Fruit fly (Drosophila melanogaster) whole organism, embryonic: Measurements from ENCODE around the gene Mlc2.

ENCODE experiments used
- Adf1 ChIP-seq: fragments of 200-800 bp; sonication (Bioruptor generic); IDR thresholded peaks from 2 replicates; pipeline ENCODE4 v1.3.6; 2022; ENCODE audit warnings: missing biosample characterization, missing genetic modification characterization
- BEAF-32 ChIP-seq: fragments of 200-800 bp; sonication (Bioruptor generic); optimal IDR thresholded peaks from 3 replicates; lab custom pipeline; 2017; ENCODE audit warnings: missing biosample characterization, missing genetic modification characterization, mild to moderate bottlenecking, moderate library complexity, missing genetic modification reagents
- Bteb2 ChIP-seq: fragments of 200-800 bp; sonication (Bioruptor generic); optimal IDR thresholded peaks from 2 replicates; lab custom pipeline; 2016; ENCODE audit warnings: missing biosample characterization, missing genetic modification characterization
- C15 ChIP-seq: fragments of 200-800 bp; sonication (Bioruptor generic); IDR thresholded peaks from 3 replicates; pipeline ENCODE4 v1.3.6; 2022; ENCODE audit warnings: missing biosample characterization, missing genetic modification characterization
- CG11456 ChIP-seq: fragments of 200-800 bp; sonication (Bioruptor generic); IDR thresholded peaks from 3 replicates; pipeline ENCODE4 v1.3.6; 2022; ENCODE audit warnings: missing biosample characterization, missing genetic modification characterization
- CG11696 ChIP-seq: fragments of 200-800 bp; sonication (Bioruptor generic); IDR thresholded peaks from 2 replicates; pipeline ENCODE4 v1.3.6; 2022; ENCODE audit warnings: missing biosample characterization, missing genetic modification characterization
- CG12942 ChIP-seq: fragments of 200-800 bp; sonication (Bioruptor generic); optimal IDR thresholded peaks from 3 replicates; lab custom pipeline; 2016; ENCODE audit warnings: missing biosample characterization, missing genetic modification characterization
- CG13624 ChIP-seq: fragments of 200-800 bp; sonication (Bioruptor generic); optimal IDR thresholded peaks from 2 replicates; lab custom pipeline; 2016; ENCODE audit warnings: missing biosample characterization, missing genetic modification characterization
- CG14050 ChIP-seq: fragments of 200-800 bp; sonication (Bioruptor generic); IDR thresholded peaks from 3 replicates; pipeline ENCODE4 v1.3.6; 2022; ENCODE audit warnings: missing biosample characterization, missing genetic modification characterization
- CG14667 ChIP-seq: fragments of 200-800 bp; sonication (Bioruptor generic); IDR thresholded peaks from 2 replicates; pipeline ENCODE4 v1.3.6; 2022; ENCODE audit warnings: missing biosample characterization, missing genetic modification characterization
- CG2116 ChIP-seq: fragments of 200-800 bp; sonication (Bioruptor generic); optimal IDR thresholded peaks from 3 replicates; lab custom pipeline; 2018; ENCODE audit warnings: missing biosample characterization, mild to moderate bottlenecking, missing genetic modification characterization
- CG2120 ChIP-seq: fragments of 200-800 bp; sonication (Bioruptor generic); optimal IDR thresholded peaks from 3 replicates; lab custom pipeline; 2016; ENCODE audit warnings: missing biosample characterization, missing genetic modification characterization
- CG2875 ChIP-seq: fragments of 200-800 bp; sonication (Bioruptor generic); optimal IDR thresholded peaks from 2 replicates; lab custom pipeline; 2017; ENCODE audit warnings: missing biosample characterization, mild to moderate bottlenecking, missing genetic modification characterization, missing genetic modification reagents
- CG30403 ChIP-seq: fragments of 200-800 bp; sonication (Bioruptor generic); optimal IDR thresholded peaks from 3 replicates; lab custom pipeline; 2016; ENCODE audit warnings: missing biosample characterization, missing genetic modification characterization
- CG4404 ChIP-seq: fragments of 200-800 bp; sonication (Bioruptor generic); IDR thresholded peaks from 2 replicates; pipeline ENCODE4 v1.3.6; 2022; ENCODE audit warnings: missing biosample characterization, missing genetic modification characterization
- CG5953 ChIP-seq: fragments of 200-800 bp; sonication (Bioruptor generic); IDR thresholded peaks from 2 replicates; pipeline ENCODE4 v1.3.6; 2022; ENCODE audit warnings: missing biosample characterization, missing genetic modification characterization
- CG7556 ChIP-seq: fragments of 200-800 bp; sonication (Bioruptor generic); optimal IDR thresholded peaks from 2 replicates; lab custom pipeline; 2017; ENCODE audit warnings: missing biosample characterization, mild to moderate bottlenecking, missing genetic modification characterization
- CG8290 ChIP-seq, 3 experiments: fragments of 200-800 bp; sonication (Bioruptor generic); optimal IDR thresholded peaks; 2 replicates each; lab custom pipeline; 2016 to 2019; ENCODE audit warnings: missing biosample characterization in 3 of 3, missing genetic modification characterization in 3 of 3, mild to moderate bottlenecking in 2 of 3, moderate library complexity in 1 of 3
- CG8924 ChIP-seq: fragments of 200-800 bp; optimal IDR thresholded peaks from 3 replicates; lab custom pipeline; 2019; ENCODE audit warnings: missing biosample characterization, mild to moderate bottlenecking, missing genetic modification characterization, moderate library complexity
- CG9215 ChIP-seq: fragments of 200-800 bp; sonication (Bioruptor generic); IDR thresholded peaks from 2 replicates; pipeline ENCODE4 v1.3.6; 2022; ENCODE audit warnings: missing biosample characterization, missing genetic modification characterization
- CG9817 ChIP-seq: fragments of 200-800 bp; sonication (Bioruptor generic); optimal IDR thresholded peaks from 2 replicates; lab custom pipeline; 2018; ENCODE audit warnings: missing biosample characterization, mild to moderate bottlenecking, missing genetic modification characterization, moderate library complexity
- CG9932 ChIP-seq: fragments of 200-800 bp; sonication (Bioruptor generic); IDR thresholded peaks from 2 replicates; pipeline ENCODE4 v1.3.6; 2022; ENCODE audit warnings: missing biosample characterization, missing genetic modification characterization
- CTCF ChIP-seq: fragments of 200-800 bp; sonication (Bioruptor generic); optimal IDR thresholded peaks from 2 replicates; lab custom pipeline; 2017; ENCODE audit warnings: missing biosample characterization, mild to moderate bottlenecking, missing genetic modification characterization, moderate library complexity
- H2.0 ChIP-seq: fragments of 200-800 bp; sonication (Bioruptor generic); IDR thresholded peaks from 2 replicates; pipeline ENCODE4 v1.3.6; 2022; ENCODE audit warnings: missing biosample characterization, missing genetic modification characterization
- HLH54F ChIP-seq: fragments of 200-800 bp; sonication (Bioruptor generic); optimal IDR thresholded peaks from 3 replicates; lab custom pipeline; 2016; ENCODE audit warnings: missing biosample characterization, missing genetic modification characterization
- Hmx ChIP-seq: fragments of 200-800 bp; sonication (Bioruptor generic); optimal IDR thresholded peaks from 2 replicates; lab custom pipeline; 2016; ENCODE audit warnings: missing biosample characterization, missing genetic modification characterization
- Lpt ChIP-seq: fragments of >200 bp; optimal IDR thresholded peaks from 2 replicates; lab custom pipeline; 2018; ENCODE audit warnings: missing biosample characterization, missing genetic modification characterization
- MESR4 ChIP-seq: fragments of 200-800 bp; sonication (Bioruptor generic); optimal IDR thresholded peaks from 2 replicates; lab custom pipeline; 2018; ENCODE audit warnings: missing biosample characterization, mild to moderate bottlenecking, missing genetic modification characterization, moderate library complexity
- Max ChIP-seq: fragments of 200-800 bp; sonication (Bioruptor generic); optimal IDR thresholded peaks from 2 replicates; lab custom pipeline; 2016; ENCODE audit warnings: missing biosample characterization, mild to moderate bottlenecking, missing genetic modification characterization
- Side ChIP-seq: fragments of 200-800 bp; sonication (Bioruptor generic); optimal IDR thresholded peaks from 2 replicates; lab custom pipeline; 2016; ENCODE audit warnings: missing biosample characterization, missing genetic modification characterization
- Sin3A ChIP-seq: fragments of >200 bp; optimal IDR thresholded peaks from 2 replicates; lab custom pipeline; 2018
- Six4 ChIP-seq: fragments of 200-800 bp; sonication (Bioruptor generic); optimal IDR thresholded peaks from 2 replicates; lab custom pipeline; 2016; ENCODE audit warnings: missing biosample characterization, missing genetic modification characterization
- Sox100B ChIP-seq: fragments of 200-800 bp; sonication (Bioruptor generic); optimal IDR thresholded peaks from 3 replicates; lab custom pipeline; 2018; ENCODE audit warnings: missing biosample characterization, mild to moderate bottlenecking, missing genetic modification characterization
- Sox102F ChIP-seq: fragments of 200-800 bp; sonication (Bioruptor generic); optimal IDR thresholded peaks from 2 replicates; lab custom pipeline; 2018; ENCODE audit warnings: missing biosample characterization, mild to moderate bottlenecking, missing genetic modification characterization, moderate library complexity
- Sry-β ChIP-seq: fragments of 200-800 bp; sonication (Bioruptor generic); optimal IDR thresholded peaks from 2 replicates; lab custom pipeline; 2018; ENCODE audit warnings: missing biosample characterization, mild to moderate bottlenecking, missing genetic modification characterization, moderate library complexity
- abd-A ChIP-seq: fragments of 200-800 bp; sonication (Bioruptor generic); optimal IDR thresholded peaks from 3 replicates; lab custom pipeline; 2019; ENCODE audit warnings: missing biosample characterization, mild to moderate bottlenecking, missing genetic modification characterization, moderate library complexity
- cas ChIP-seq: fragments of 200-800 bp; sonication (Bioruptor generic); IDR thresholded peaks from 2 replicates; pipeline ENCODE4 v1.3.6; 2022; ENCODE audit warnings: missing biosample characterization, missing genetic modification characterization
- chif ChIP-seq, 2 experiments: fragments of 200-800 bp; sonication (Bioruptor generic); optimal IDR thresholded peaks; 3 replicates each; lab custom pipeline; 2016; ENCODE audit warnings: missing biosample characterization in 2 of 2, missing genetic modification characterization in 2 of 2
- chn ChIP-seq: fragments of 200-800 bp; sonication (Bioruptor generic); optimal IDR thresholded peaks from 2 replicates; lab custom pipeline; 2016; ENCODE audit warnings: missing biosample characterization, missing genetic modification characterization
- dimm ChIP-seq: fragments of 200-800 bp; sonication (Bioruptor generic); IDR thresholded peaks from 2 replicates; pipeline ENCODE4 v1.3.6; 2022; ENCODE audit warnings: missing biosample characterization, missing genetic modification characterization
- exex ChIP-seq: fragments of 200-800 bp; sonication (Bioruptor generic); optimal IDR thresholded peaks from 4 replicates; lab custom pipeline; 2018; ENCODE audit warnings: missing biosample characterization, mild to moderate bottlenecking, missing genetic modification characterization, moderate library complexity
- fd102C ChIP-seq: fragments of 200-800 bp; sonication (Bioruptor generic); optimal IDR thresholded peaks from 2 replicates; lab custom pipeline; 2018; ENCODE audit warnings: missing biosample characterization, mild to moderate bottlenecking, missing genetic modification characterization, moderate library complexity
- ind ChIP-seq: fragments of 200-800 bp; sonication (Bioruptor generic); optimal IDR thresholded peaks from 3 replicates; lab custom pipeline; 2016; ENCODE audit warnings: missing biosample characterization, missing genetic modification characterization
- lab ChIP-seq: fragments of 200-800 bp; sonication (Bioruptor generic); optimal IDR thresholded peaks from 3 replicates; lab custom pipeline; 2017; ENCODE audit warnings: missing biosample characterization, missing genetic modification characterization, mild to moderate bottlenecking, moderate library complexity, missing genetic modification reagents
- onecut ChIP-seq: fragments of 200-800 bp; sonication (Bioruptor generic); IDR thresholded peaks from 2 replicates; pipeline ENCODE4 v1.3.6; 2022; ENCODE audit warnings: missing biosample characterization, missing genetic modification characterization
- pfk ChIP-seq: fragments of 200-800 bp; sonication (Bioruptor generic); optimal IDR thresholded peaks from 2 replicates; lab custom pipeline; 2018; ENCODE audit warnings: missing biosample characterization, mild to moderate bottlenecking, missing genetic modification characterization, moderate library complexity
- pho ChIP-seq: fragments of 200-800 bp; sonication (Bioruptor generic); optimal IDR thresholded peaks from 2 replicates; lab custom pipeline; 2016; ENCODE audit warnings: missing biosample characterization, missing genetic modification characterization
- pita ChIP-seq: fragments of 200-800 bp; sonication (Bioruptor generic); optimal IDR thresholded peaks from 2 replicates; lab custom pipeline; 2017; ENCODE audit warnings: missing biosample characterization, mild to moderate bottlenecking, missing genetic modification characterization
- sens ChIP-seq: fragments of 200-800 bp; sonication (Bioruptor generic); peaks from one replicate; lab custom pipeline; 2016; ENCODE audit warnings: missing biosample characterization, missing genetic modification characterization
- slbo ChIP-seq: fragments of 200-800 bp; sonication (Bioruptor generic); IDR thresholded peaks from 2 replicates; pipeline ENCODE4 v1.3.6; 2022; ENCODE audit warnings: missing biosample characterization, missing genetic modification characterization
- slp2 ChIP-seq: fragments of 200-800 bp; sonication (Bioruptor generic); optimal IDR thresholded peaks from 2 replicates; lab custom pipeline; 2016; ENCODE audit warnings: missing biosample characterization, missing genetic modification characterization

Gene Mlc2

dm6 chr3R:30134063-30135047, 40.0 kb downstream of the Mlc2 start, which contains the start of gene Tpi (continued):
- TF ChIP-seq pita (GFP tag; lab: Kevin White, UChicago) (peak; percentile 61), sens (GFP tag; lab: Kevin White, UChicago) (peak; percentile 52), CG12942 (GFP tag; lab: Kevin White, UChicago) (no peak), slbo (GFP tag; lab: Robert Waterston, UW) (peak; percentile 59), cas (GFP tag; lab: Robert Waterston, UW) (no peak), ind (GFP tag; lab: Kevin White, UChicago) (no peak), Side (no peak), C15 (no peak), CG2116 (no peak), chif (GFP tag; optimal IDR thresholded peaks at IDR 0.05; lab: Kevin White, UChicago) (no peak), CG5953 (no peak), fd102C (no peak), Sry-β (GFP tag; lab: Kevin White, UChicago) (no peak), CG30403 (GFP tag; lab: Kevin White, UChicago) (peak; percentile 33), CG11696 (GFP tag; lab: Robert Waterston, UW) (no peak), Sin3A (lab: Kevin White, UChicago) (no peak), CG8924 (tag; lab: Kevin White, UChicago) (no peak), CG9817 (tag; lab: Kevin White, UChicago) (peak; percentile 20), CG13624 (GFP tag; lab: Kevin White, UChicago) (no peak), CG2875 (GFP tag; lab: Kevin White, UChicago) (no peak), CG9215 (GFP tag; lab: Robert Waterston, UW) (no peak), CG14667 (GFP tag; lab: Robert Waterston, UW) (no peak), H2.0 (GFP tag; lab: Robert Waterston, UW) (no peak), HLH54F (GFP tag; lab: Kevin White, UChicago) (peak; percentile 26), CG7556 (GFP tag; lab: Kevin White, UChicago) (peak; percentile 25), CG9932 (GFP tag; lab: Robert Waterston, UW) (peak; percentile 51), Adf1 (GFP tag; lab: Robert Waterston, UW) (no peak), lab (peak; percentile 46), exex (tag; lab: Kevin White, UChicago) (no peak), Sox102F (GFP tag; lab: Kevin White, UChicago) (peak; percentile 50), slp2 (no peak), Max (GFP tag; lab: Kevin White, UChicago) (no peak), Six4 (no peak), CG2120 (GFP tag; lab: Kevin White, UChicago) (peak; percentile 81), BEAF-32 (GFP tag; lab: Kevin White, UChicago) (peak; percentile 29), chn (GFP tag; lab: Kevin White, UChicago) (peak; percentile 58), pfk (no peak), Sox100B (GFP tag; lab: Kevin White, UChicago) (no peak), abd-A (tag; lab: Kevin White, UChicago) (no peak), onecut (GFP tag; lab: Robert Waterston, UW) (no peak), Bteb2 (peak; percentile 26), CG4404 (GFP tag; lab: Robert Waterston, UW) (no peak), Lpt (GFP tag; lab: Kevin White, UChicago) (no peak), CG11456 (GFP tag; lab: Robert Waterston, UW) (no peak), CG8290 (GFP tag; optimal IDR thresholded peaks at IDR 0.05; lab: Kevin White, UChicago) (no peak), CG8290 (tag; optimal IDR thresholded peaks at IDR 0.05; lab: Kevin White, UChicago) (peak in 1 of 2 experiments; percentile 71), CTCF (peak; percentile 87), CG14050 (GFP tag; lab: Robert Waterston, UW) (no peak), MESR4 (peak; percentile 43), Hmx (no peak), pho (peak; percentile 28), dimm (GFP tag; lab: Robert Waterston, UW) (no peak)
